Fruit fly (Drosophila melanogaster): ENCODE results near the gene MED1.
A peak's percentile ranks its signal among the peaks of the same experiment; 100 is the strongest.

MED1 gene

DNA sequence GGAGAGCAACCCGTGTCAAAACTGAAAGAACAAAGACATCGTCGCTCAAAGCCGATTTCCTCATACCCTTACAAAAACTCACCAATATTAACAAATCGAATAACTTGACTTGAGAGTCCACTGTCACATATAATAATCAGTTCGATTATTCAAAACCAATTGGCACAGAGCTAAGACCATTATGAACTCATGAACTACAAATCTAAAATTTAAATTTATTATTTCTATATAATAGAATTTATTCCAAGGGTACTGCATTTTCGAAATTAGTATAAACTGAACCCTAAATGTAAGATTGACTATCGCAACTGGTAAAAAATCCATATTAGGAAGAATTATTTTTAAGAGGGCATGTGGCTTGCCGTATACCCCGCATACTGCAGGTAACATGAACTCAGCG, 52.3 kb downstream of the MED1 start:
- no peak for TF ChIP-seq dan (GFP tag; IDR thresholded peaks at IDR 0.05)
- TF ChIP-seq sc (optimal IDR thresholded peaks at IDR 0.05), result no peak
- TF ChIP-seq sc (GFP tag; optimal IDR thresholded peaks at IDR 0.05), result no peak
- no peak for TF ChIP-seq NC2β (GFP tag; optimal IDR thresholded peaks at IDR 0.05)
- peak; percentile 73 for TF ChIP-seq D19A (tag; optimal IDR thresholded peaks at IDR 0.05)
